Fruit fly (Drosophila melanogaster): ENCODE measurements around the gene CG5421.

The CG5421 gene

dm6 chr2L:12423106-12423836, 24.7 kb downstream of the CG5421 start, which contains the start of gene vir-1:
Gene vir-1 (minus strand): TSS chr2L:12423439.
- TF ChIP-seq brk (GFP tag; optimal IDR thresholded peaks at IDR 0.05) (no peak), psq (GFP tag; optimal IDR thresholded peaks at IDR 0.05) (peak; percentile 19), Dif (GFP tag; optimal IDR thresholded peaks at IDR 0.05; ENCODE audit: partially characterized antibody) (peak; percentile 36)

dm6 chr2L:12421793-12422691, 25.9 kb downstream of the CG5421 start:
- no peak for TF ChIP-seq lola (GFP tag; optimal IDR thresholded peaks at IDR 0.05)
- TF ChIP-seq Abd-B (GFP tag; optimal IDR thresholded peaks at IDR 0.05): no peak
- TF ChIP-seq Dif (GFP tag; optimal IDR thresholded peaks at IDR 0.05; ENCODE audit: partially characterized antibody): peak; percentile 23
- TF ChIP-seq dl (GFP tag; optimal IDR thresholded peaks at IDR 0.05; ENCODE audit: insufficient read depth in 1 of 2, partially characterized antibody in 2 of 2): peak; percentile 21 to 74
- TF ChIP-seq rgr (GFP tag; optimal IDR thresholded peaks at IDR 0.05): peak; percentile 16
- TF ChIP-seq Hnf4 (GFP tag; optimal IDR thresholded peaks at IDR 0.05): peak; percentile 6

dm6 chr2L:12421188-12421587, 26.7 kb downstream of the CG5421 start:
- TF ChIP-seq Rel (GFP tag; optimal IDR thresholded peaks at IDR 0.05) (no peak), Rel (tag; optimal IDR thresholded peaks at IDR 0.05) (peak; percentile 60), brk (GFP tag; optimal IDR thresholded peaks at IDR 0.05) (no peak)

- TF ChIP-seq Dfd (GFP tag; optimal IDR thresholded peaks at IDR 0.05) (peak; percentile 22), Sp1 (GFP tag; optimal IDR thresholded peaks at IDR 0.05) (peak; percentile 36), psq (GFP tag; optimal IDR thresholded peaks at IDR 0.05) (peak; percentile 6), CG32264 (GFP tag; optimal IDR thresholded peaks at IDR 0.05) (no peak), h (GFP tag; optimal IDR thresholded peaks at IDR 0.05) (peak; percentile 8), CrebA (GFP tag; optimal IDR thresholded peaks at IDR 0.05; ENCODE audit: borderline replicate concordance) (no peak), sage (GFP tag; optimal IDR thresholded peaks at IDR 0.05) (no peak), CG9705 (GFP tag; optimal IDR thresholded peaks at IDR 0.05) (no peak), HLH106 (tag; optimal IDR thresholded peaks at IDR 0.05) (peak; percentile 53), Abd-B (GFP tag; optimal IDR thresholded peaks at IDR 0.05) (no peak), ey (GFP tag; optimal IDR thresholded peaks at IDR 0.05) (peak; percentile 2), rgr (GFP tag; optimal IDR thresholded peaks at IDR 0.05) (peak; percentile 6), Vsx2 (GFP tag; optimal IDR thresholded peaks at IDR 0.05; ENCODE audit: partially characterized antibody) (no peak), foxo (GFP tag; optimal IDR thresholded peaks at IDR 0.05) (peak in 1 of 2 experiments; percentile 44), fru (GFP tag; optimal IDR thresholded peaks at IDR 0.05) (peak; percentile 5)
Observed at dm6 chr2L:12415485-12416137, 32.3 kb downstream of the CG5421 start.

- TF ChIP-seq Mio (GFP tag; optimal IDR thresholded peaks at IDR 0.05) (no peak), CrebA (GFP tag; optimal IDR thresholded peaks at IDR 0.05; ENCODE audit: borderline replicate concordance) (no peak), OdsH (GFP tag; optimal IDR thresholded peaks at IDR 0.05) (no peak)
Observed at dm6 chr2L:12413899-12414298, 34.0 kb downstream of the CG5421 start.

- TF ChIP-seq psq (GFP tag; optimal IDR thresholded peaks at IDR 0.05) (no peak), dl (GFP tag; optimal IDR thresholded peaks at IDR 0.05; ENCODE audit: insufficient read depth in 1 of 2, partially characterized antibody in 2 of 2) (no peak), Hr83 (GFP tag; optimal IDR thresholded peaks at IDR 0.05; ENCODE audit: poor library complexity, severe bottlenecking) (no peak), rgr (GFP tag; optimal IDR thresholded peaks at IDR 0.05) (no peak), tai (GFP tag; optimal IDR thresholded peaks at IDR 0.05) (no peak), N (GFP tag; optimal IDR thresholded peaks at IDR 0.05) (no peak), jim (GFP tag; optimal IDR thresholded peaks at IDR 0.05) (no peak), lola (GFP tag; optimal IDR thresholded peaks at IDR 0.05) (no peak), dsf (GFP tag; optimal IDR thresholded peaks at IDR 0.05; ENCODE audit: borderline replicate concordance) (no peak), Myc (optimal IDR thresholded peaks at IDR 0.05) (no peak), foxo (GFP tag; optimal IDR thresholded peaks at IDR 0.05) (no peak), fru (GFP tag; optimal IDR thresholded peaks at IDR 0.05) (no peak), Dfd (GFP tag; optimal IDR thresholded peaks at IDR 0.05) (no peak), br (GFP tag; optimal IDR thresholded peaks at IDR 0.05) (no peak), sv (GFP tag; optimal IDR thresholded peaks at IDR 0.05) (no peak)
Observed at dm6 chr2L:12410679-12411078, 37.3 kb downstream of the CG5421 start.
